Worm (Caenorhabditis elegans) whole organism, L4/young adult: Measurements from ENCODE around the gene W02A2.5.
A peak's percentile ranks its signal among the peaks of the same experiment; 100 is the strongest.

ENCODE experiments used
- W03F9.2 ChIP-seq: fragments of 150-350 bp; optimal IDR thresholded peaks from 2 replicates; lab custom pipeline; 2014; ENCODE audit warnings: missing biosample characterization, missing genetic modification characterization
- dao-5 ChIP-seq: sonication (generic microtip); optimal IDR thresholded peaks from 2 replicates; lab custom pipeline; 2016; ENCODE audit warnings: missing genotype, missing genetic modification characterization, moderate library complexity, missing compliant biosample characterization
- him-1 ChIP-seq: sonication (generic microtip); optimal IDR thresholded peaks from 2 replicates; lab custom pipeline; 2016; ENCODE audit warnings: missing genotype, missing genetic modification reagents, missing genetic modification characterization, missing compliant biosample characterization

DNA sequence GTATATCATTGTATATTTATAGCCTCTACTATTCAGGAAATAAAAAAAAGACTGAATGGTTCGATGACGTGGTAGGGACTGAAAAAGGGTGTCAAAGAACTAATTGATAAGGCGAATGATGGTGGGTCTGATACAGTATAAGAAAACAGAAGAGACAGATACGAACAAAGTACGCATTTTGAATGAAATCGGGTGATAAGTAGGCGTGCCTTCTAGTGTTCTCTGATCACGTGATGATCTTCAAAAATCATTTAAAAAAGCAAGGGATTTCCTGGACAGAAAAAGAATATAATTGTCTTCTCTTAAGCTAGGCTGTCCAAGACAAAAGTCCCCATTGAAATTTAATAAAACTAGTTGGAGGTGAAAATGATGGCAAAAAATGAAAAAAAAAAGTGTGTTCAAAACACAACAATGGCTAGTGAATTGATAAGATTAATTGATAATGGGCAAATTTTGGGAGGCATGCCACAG, 50.6 kb downstream of the W02A2.5 start:
- TF ChIP-seq him-1 (tag; lab: Kevin White, UChicago) (no peak), dao-5 (tag; lab: Kevin White, UChicago) (no peak), W03F9.2 (peak; percentile 21)
